Fruit fly (Drosophila melanogaster) whole organism, pupa: ENCODE measurements around the gene kon.

Experiments
- CG17806 ChIP-seq: fragments of 200-800 bp; sonication (Bioruptor generic); optimal IDR thresholded peaks from 2 replicates; lab custom pipeline; 2018; ENCODE audit warnings: missing biosample characterization, mild to moderate bottlenecking, missing genetic modification characterization, moderate library complexity
- CG34367 ChIP-seq: fragments of 200-800 bp; sonication (Bioruptor generic); optimal IDR thresholded peaks from 2 replicates; lab custom pipeline; 2018; ENCODE audit warnings: missing biosample characterization, mild to moderate bottlenecking, missing genetic modification characterization
- CG4496 ChIP-seq: fragments of 200-800 bp; sonication (Bioruptor generic); IDR thresholded peaks from 3 replicates; pipeline ENCODE4 v1.3.6; 2022; ENCODE audit warnings: missing biosample characterization, missing genetic modification characterization
- gl ChIP-seq: fragments of 200-800 bp; sonication (Bioruptor generic); optimal IDR thresholded peaks from 2 replicates; lab custom pipeline; 2018; ENCODE audit warnings: missing biosample characterization, mild to moderate bottlenecking, missing genetic modification characterization

DNA sequence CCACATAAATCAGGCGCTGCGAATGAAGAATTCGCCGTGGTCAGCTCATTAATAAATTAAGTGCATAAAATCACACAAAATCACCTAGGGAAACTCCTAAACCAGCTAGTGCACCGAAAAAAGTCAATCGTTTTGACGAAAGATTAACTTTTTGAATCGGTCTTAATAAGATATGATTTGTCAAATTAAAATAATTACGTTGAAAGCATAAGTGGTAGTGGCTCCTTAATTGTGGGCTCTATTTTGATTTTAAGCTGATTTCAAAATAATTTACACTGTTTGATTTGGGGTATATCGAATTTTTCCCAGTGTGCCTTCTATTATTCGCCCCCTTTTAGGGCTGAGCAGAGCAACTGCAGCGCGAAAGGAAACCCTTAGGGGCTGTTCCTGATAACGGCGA lies 1.7 kb upstream of the kon start:
- TF ChIP-seq CG34367 (tag; lab: Kevin White, UChicago) (no peak), CG17806 (tag; lab: Kevin White, UChicago) (no peak), gl (tag; lab: Kevin White, UChicago) (no peak), CG4496 (GFP tag; lab: Robert Waterston, UW) (no peak)
